Fruit fly (Drosophila melanogaster) whole organism: Measurements from ENCODE around the gene CG9098.

Experiments used
- CG8478 ChIP-seq: fragments of >200 bp; optimal IDR thresholded peaks from 2 replicates; lab custom pipeline; 2018; ENCODE audit warnings: inconsistent platforms
- Dll ChIP-seq: fragments of >200 bp; optimal IDR thresholded peaks from 2 replicates; lab custom pipeline; 2017
- psq ChIP-seq: fragments of >200 bp; optimal IDR thresholded peaks from 2 replicates; lab custom pipeline; 2017
- usp ChIP-seq: fragments of >200 bp; optimal IDR thresholded peaks from 2 replicates; lab custom pipeline; 2017; ENCODE audit warnings: missing biosample characterization, missing genetic modification characterization, mixed read lengths

DNA sequence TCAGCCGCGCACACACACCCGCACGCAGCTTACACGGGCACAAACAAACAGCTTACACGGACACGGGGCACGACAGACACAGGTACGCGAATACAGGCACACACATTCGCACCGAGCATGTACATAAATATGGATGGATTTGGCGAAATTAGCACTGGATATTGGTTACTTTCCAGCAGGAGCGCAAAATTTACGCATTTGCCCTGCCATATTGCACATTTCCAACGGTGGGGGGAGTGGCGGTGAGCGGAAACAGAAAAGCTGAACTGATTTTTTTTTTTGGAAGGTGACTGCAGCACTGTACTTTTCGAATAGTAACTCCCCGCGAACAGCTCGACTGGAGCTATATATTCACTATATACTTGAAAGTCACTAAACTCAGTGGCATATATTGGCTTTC is 13.8 kb downstream of the CG9098 start:
- TF ChIP-seq Dll (lab: Kevin White, UChicago) (no peak), usp (no peak), psq (lab: Kevin White, UChicago) (no peak), CG8478 (lab: Kevin White, UChicago) (no peak)
